Worm (Caenorhabditis elegans) whole organism, midembryonic: ENCODE data around the gene F08C6.5.

Experiments used
- T22C8.4 ChIP-seq: fragments of 200-800 bp; sonication (Bioruptor generic); IDR thresholded peaks from 2 replicates; pipeline ENCODE4 v1.3.6; 2022; ENCODE audit warnings: missing genetic modification characterization, missing compliant biosample characterization
- cog-1 ChIP-seq: sonication (generic microtip); optimal IDR thresholded peaks from 2 replicates; lab custom pipeline; 2016; ENCODE audit warnings: missing genetic modification characterization, missing compliant biosample characterization
- flt-1 ChIP-seq: fragments of 200-800 bp; sonication (Bioruptor generic); IDR thresholded peaks from 2 replicates; pipeline ENCODE4 v1.3.6; 2022; ENCODE audit warnings: missing genetic modification characterization, missing compliant biosample characterization
- klf-2 ChIP-seq: fragments of 200-800 bp; sonication (Bioruptor generic); conservative IDR thresholded peaks from 2 replicates; pipeline ENCODE4 v1.3.6; 2022; ENCODE audit warnings: missing genetic modification reagents, missing genetic modification characterization, missing compliant biosample characterization
- med-1 ChIP-seq: sonication (generic microtip); optimal IDR thresholded peaks from 2 replicates; lab custom pipeline; 2017; ENCODE audit warnings: missing genetic modification characterization, mild to moderate bottlenecking, missing compliant biosample characterization, antibody characterized with exemption, missing genetic modification reagents; ENCODE audit not compliant: insufficient read depth
- ref-1 ChIP-seq: fragments of 200-800 bp; sonication (Bioruptor generic); conservative IDR thresholded peaks from 2 replicates; pipeline ENCODE4 v1.3.6; 2022; ENCODE audit warnings: missing genetic modification reagents, missing genetic modification characterization, missing compliant biosample characterization
- tab-1 ChIP-seq: fragments of 200-800 bp; sonication (Bioruptor generic); IDR thresholded peaks from 2 replicates; pipeline ENCODE4 v1.3.6; 2022; ENCODE audit warnings: missing genetic modification characterization, missing compliant biosample characterization
- ztf-23 ChIP-seq: fragments of 200-800 bp; sonication (Bioruptor generic); IDR thresholded peaks from 2 replicates; pipeline ENCODE4 v1.3.6; 2022; ENCODE audit warnings: missing genetic modification reagents, missing genetic modification characterization, missing compliant biosample characterization
- ztf-29 ChIP-seq: fragments of 200-800 bp; sonication (Bioruptor generic); IDR thresholded peaks from 2 replicates; pipeline ENCODE4 v1.3.6; 2022; ENCODE audit warnings: missing genetic modification reagents, missing genetic modification characterization, missing compliant biosample characterization

ce11 chrX:7553331-7553730, 5.9 kb upstream of the F08C6.5 start:
- TF ChIP-seq klf-2 (GFP tag; lab: Robert Waterston, UW) (no peak), T22C8.4 (no peak), ref-1 (GFP tag; lab: Robert Waterston, UW) (no peak), ztf-29 (no peak), ztf-23 (GFP tag; lab: Robert Waterston, UW) (no peak), flt-1 (GFP tag; lab: Robert Waterston, UW) (no peak), tab-1 (no peak), med-1 (GFP tag; lab: Kevin White, UChicago) (no peak), cog-1 (no peak)
